Worm (Caenorhabditis elegans): ENCODE results near the gene tbx-9.

- TF ChIP-seq med-1 (GFP tag; optimal IDR thresholded peaks at IDR 0.05; ENCODE audit: insufficient read depth) (no peak), ztf-23 (GFP tag; IDR thresholded peaks at IDR 0.05) (no peak)
Measured at ce11 chrIII:10358751-10359150, 17.1 kb upstream of the tbx-9 start.

All from whole organism, midembryonic.